Fruit fly (Drosophila melanogaster) whole organism, embryonic: Measurements from ENCODE around the gene VGlut.

Experiments used
- ATbp ChIP-seq: fragments of 200-800 bp; sonication (Bioruptor generic); optimal IDR thresholded peaks from 2 replicates; lab custom pipeline; 2017; ENCODE audit warnings: missing biosample characterization, mild to moderate bottlenecking, missing genetic modification characterization, missing genetic modification reagents
- CG10979 ChIP-seq: fragments of 200-800 bp; sonication (Bioruptor generic); optimal IDR thresholded peaks from 2 replicates; lab custom pipeline; 2018; ENCODE audit warnings: missing biosample characterization, mild to moderate bottlenecking, missing genetic modification characterization, moderate library complexity
- CG14441 ChIP-seq: fragments of 200-800 bp; sonication (Bioruptor generic); IDR thresholded peaks from 2 replicates; pipeline ENCODE4 v1.3.6; 2022; ENCODE audit warnings: missing biosample characterization, missing genetic modification characterization
- CG1603 ChIP-seq: fragments of 200-800 bp; sonication (Bioruptor generic); optimal IDR thresholded peaks from 2 replicates; lab custom pipeline; 2019; ENCODE audit warnings: missing biosample characterization, mild to moderate bottlenecking, missing genetic modification characterization, moderate library complexity
- CG17328 ChIP-seq: fragments of 200-800 bp; sonication (Bioruptor generic); IDR thresholded peaks from 2 replicates; pipeline ENCODE4 v1.3.6; 2022; ENCODE audit warnings: missing biosample characterization, missing genetic modification characterization
- CG17829 ChIP-seq: fragments of 200-800 bp; optimal IDR thresholded peaks from 2 replicates; lab custom pipeline; 2019; ENCODE audit warnings: missing biosample characterization, mild to moderate bottlenecking, missing genetic modification characterization, moderate library complexity
- CG18476 ChIP-seq: fragments of 200-800 bp; sonication (Bioruptor generic); optimal IDR thresholded peaks from 2 replicates; lab custom pipeline; 2016; ENCODE audit warnings: missing biosample characterization, mild to moderate bottlenecking, missing genetic modification characterization
- CG2120 ChIP-seq: fragments of 200-800 bp; sonication (Bioruptor generic); optimal IDR thresholded peaks from 3 replicates; lab custom pipeline; 2016; ENCODE audit warnings: missing biosample characterization, missing genetic modification characterization
- CG4730 ChIP-seq: fragments of 200-800 bp; sonication (Bioruptor generic); IDR thresholded peaks from 2 replicates; pipeline ENCODE4 v1.3.6; 2022; ENCODE audit warnings: missing biosample characterization, missing genetic modification characterization
- CG6654 ChIP-seq: fragments of 200-800 bp; sonication (Bioruptor generic); optimal IDR thresholded peaks from 2 replicates; lab custom pipeline; 2017; ENCODE audit warnings: missing biosample characterization, mild to moderate bottlenecking, missing genetic modification characterization
- CG6689 ChIP-seq: fragments of 200-800 bp; sonication (Bioruptor generic); IDR thresholded peaks from 2 replicates; pipeline ENCODE4 v1.3.6; 2022; ENCODE audit warnings: missing biosample characterization, missing genetic modification characterization
- CG8290 ChIP-seq, 3 experiments: fragments of 200-800 bp; sonication (Bioruptor generic); optimal IDR thresholded peaks; 2 replicates each; lab custom pipeline; 2016 to 2019; ENCODE audit warnings: missing biosample characterization in 3 of 3, missing genetic modification characterization in 3 of 3, mild to moderate bottlenecking in 2 of 3, moderate library complexity in 1 of 3
- Chrac-16 ChIP-seq: fragments of 200-800 bp; sonication (Bioruptor generic); optimal IDR thresholded peaks from 3 replicates; lab custom pipeline; 2016; ENCODE audit warnings: missing biosample characterization, missing genetic modification characterization
- D19B ChIP-seq: fragments of 200-800 bp; sonication (Bioruptor generic); optimal IDR thresholded peaks from 2 replicates; lab custom pipeline; 2017; ENCODE audit warnings: missing biosample characterization, mild to moderate bottlenecking, missing genetic modification characterization
- Dbx ChIP-seq: fragments of 200-800 bp; sonication (Bioruptor generic); IDR thresholded peaks from 3 replicates; pipeline ENCODE4 v1.3.6; 2022; ENCODE audit warnings: missing biosample characterization, missing genetic modification characterization
- E2f2 ChIP-seq: fragments of 200-800 bp; sonication (Bioruptor generic); IDR thresholded peaks from 2 replicates; pipeline ENCODE4 v1.3.6; 2022; ENCODE audit warnings: missing biosample characterization, missing genetic modification characterization
- Ets65A ChIP-seq: fragments of 200-800 bp; sonication (Bioruptor generic); peaks from one replicate; lab custom pipeline; 2016; ENCODE audit warnings: missing biosample characterization, missing genetic modification characterization
- H2.0 ChIP-seq: fragments of 200-800 bp; sonication (Bioruptor generic); IDR thresholded peaks from 2 replicates; pipeline ENCODE4 v1.3.6; 2022; ENCODE audit warnings: missing biosample characterization, missing genetic modification characterization
- Med ChIP-seq: fragments of 200-800 bp; sonication (Bioruptor generic); peaks from one replicate; lab custom pipeline; 2016; ENCODE audit warnings: missing biosample characterization, missing genetic modification characterization, mild to moderate bottlenecking, inconsistent platforms, moderate library complexity
- Sox102F ChIP-seq: fragments of 200-800 bp; sonication (Bioruptor generic); optimal IDR thresholded peaks from 2 replicates; lab custom pipeline; 2018; ENCODE audit warnings: missing biosample characterization, mild to moderate bottlenecking, missing genetic modification characterization, moderate library complexity
- ci ChIP-seq: fragments of 200-800 bp; sonication (Bioruptor generic); IDR thresholded peaks from 3 replicates; pipeline ENCODE4 v1.3.6; 2022; ENCODE audit warnings: missing biosample characterization, missing genetic modification characterization
- crp ChIP-seq, 2 experiments: fragments of 200-800 bp; sonication (Bioruptor generic); optimal IDR thresholded peaks; 2 replicates in 1 of 2; 3 replicates in 1 of 2; lab custom pipeline; 2017; ENCODE audit warnings: missing biosample characterization in 2 of 2, missing genetic modification characterization in 2 of 2, mild to moderate bottlenecking in 1 of 2, moderate library complexity in 1 of 2
- dan ChIP-seq: fragments of 200-800 bp; sonication (Bioruptor generic); IDR thresholded peaks from 2 replicates; pipeline ENCODE4 v1.3.6; 2022; ENCODE audit warnings: missing biosample characterization, missing genetic modification characterization
- dpn ChIP-seq, 2 experiments: fragments of 200-800 bp; sonication (Bioruptor generic); optimal IDR thresholded peaks; 3 replicates each; lab custom pipeline; 2016; ENCODE audit warnings: missing biosample characterization in 2 of 2, missing genetic modification characterization in 2 of 2
- h ChIP-seq: fragments of >200 bp; optimal IDR thresholded peaks from 2 replicates; lab custom pipeline; 2017
- kni ChIP-seq: fragments of 200-800 bp; sonication (Bioruptor generic); optimal IDR thresholded peaks from 3 replicates; lab custom pipeline; 2017; ENCODE audit warnings: mild to moderate bottlenecking, missing biosample characterization, missing genetic modification reagents, missing genetic modification characterization
- lola ChIP-seq, 3 experiments: fragments of >200 bp in 2 of 3; fragments of 200-800 bp in 1 of 3; sonication (Bioruptor generic) in 1 of 3; optimal IDR thresholded peaks; 2 replicates each; lab custom pipeline; 2017 to 2019; ENCODE audit warnings: missing biosample characterization in 3 of 3, missing genetic modification characterization in 3 of 3, mild to moderate bottlenecking in 1 of 3, moderate library complexity in 1 of 3
- pan ChIP-seq, 4 experiments: fragments of >200 bp in 3 of 4; fragments of 200-800 bp in 1 of 4; sonication (Bioruptor generic) in 1 of 4; optimal IDR thresholded peaks in 3 of 4; IDR thresholded peaks in 1 of 4; 2 replicates each; pipeline versions ENCODE4 v1.3.6 to Lab custom; 2017 to 2022; ENCODE audit warnings: missing biosample characterization in 2 of 4, missing genetic modification characterization in 2 of 4, mixed read lengths in 1 of 4
- prd ChIP-seq, 3 experiments: fragments of >200 bp in 2 of 3; fragments of 200-800 bp in 1 of 3; sonication (Bioruptor generic) in 1 of 3; optimal IDR thresholded peaks in 2 of 3; IDR thresholded peaks in 1 of 3; 2 replicates in 2 of 3; 3 replicates in 1 of 3; pipeline versions ENCODE4 v1.3.6 to Lab custom; 2017 to 2022; ENCODE audit warnings: missing biosample characterization in 1 of 3, missing genetic modification characterization in 1 of 3
- ranshi ChIP-seq: fragments of 200-800 bp; sonication (Bioruptor generic); IDR thresholded peaks from 2 replicates; pipeline ENCODE4 v1.3.6; 2022; ENCODE audit warnings: missing biosample characterization, missing genetic modification characterization
- row ChIP-seq: fragments of 200-800 bp; sonication (Bioruptor generic); IDR thresholded peaks from 3 replicates; pipeline ENCODE4 v1.3.6; 2022; ENCODE audit warnings: missing biosample characterization, missing genetic modification characterization
- sd ChIP-seq: fragments of 200-800 bp; sonication (Bioruptor generic); optimal IDR thresholded peaks from 3 replicates; lab custom pipeline; 2018; ENCODE audit warnings: missing biosample characterization, mild to moderate bottlenecking, missing genetic modification characterization, moderate library complexity
- sens ChIP-seq: fragments of 200-800 bp; sonication (Bioruptor generic); peaks from one replicate; lab custom pipeline; 2016; ENCODE audit warnings: missing biosample characterization, missing genetic modification characterization
- slbo ChIP-seq: fragments of 200-800 bp; sonication (Bioruptor generic); IDR thresholded peaks from 2 replicates; pipeline ENCODE4 v1.3.6; 2022; ENCODE audit warnings: missing biosample characterization, missing genetic modification characterization
- sr ChIP-seq: fragments of 200-800 bp; sonication (Bioruptor generic); IDR thresholded peaks from 3 replicates; pipeline ENCODE4 v1.3.6; 2022; ENCODE audit warnings: missing biosample characterization, missing genetic modification characterization
- vfl ChIP-seq: fragments of 200-800 bp; sonication (Bioruptor generic); optimal IDR thresholded peaks from 2 replicates; lab custom pipeline; 2016; ENCODE audit warnings: missing biosample characterization, missing genetic modification characterization
- zfh1 ChIP-seq: fragments of 200-800 bp; sonication (Bioruptor generic); IDR thresholded peaks from 3 replicates; pipeline ENCODE4 v1.3.6; 2022; ENCODE audit warnings: missing biosample characterization, missing genetic modification characterization

Gene VGlut

DNA sequence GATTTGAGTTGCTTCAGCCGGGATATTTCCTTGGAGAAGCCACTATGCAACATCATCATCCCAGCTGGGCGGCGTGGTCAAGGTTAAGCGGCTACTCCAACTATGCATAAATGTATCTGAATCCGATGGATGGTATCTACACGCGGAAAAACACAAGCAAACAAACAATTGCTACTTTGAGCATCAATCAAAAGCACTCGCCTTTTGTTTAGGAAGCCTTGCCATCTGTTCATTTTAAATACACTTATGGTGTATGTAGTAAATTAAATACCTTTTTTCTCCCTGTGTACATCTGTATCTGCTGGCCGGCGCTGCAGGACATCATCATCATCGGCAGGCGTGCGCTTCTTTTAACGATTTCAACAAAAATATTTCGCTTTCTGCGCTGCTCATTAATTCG lies 36.2 kb downstream of the VGlut start:
- TF ChIP-seq lola (GFP tag; optimal IDR thresholded peaks at IDR 0.05; lab: Kevin White, UChicago), result no peak
- no peak for TF ChIP-seq ATbp (GFP tag; lab: Kevin White, UChicago)
- no peak for TF ChIP-seq Chrac-16 (GFP tag; lab: Kevin White, UChicago)
- 0 out of 2 replicates have a peak, but pooled peaks have one; percentile 5 for TF ChIP-seq slbo (GFP tag; lab: Robert Waterston, UW)
- TF ChIP-seq crp (GFP tag; optimal IDR thresholded peaks at IDR 0.05; lab: Kevin White, UChicago), result no peak
- no peak for TF ChIP-seq CG6689
- TF ChIP-seq row (GFP tag; lab: Robert Waterston, UW), result peak; percentile 25; the same call in 1 of the 3 replicates
- 0 out of 2 replicates have a peak, but pooled peaks have one; percentile 6 for TF ChIP-seq H2.0 (GFP tag; lab: Robert Waterston, UW)
- peak; percentile 9 for TF ChIP-seq Ets65A
- peak; percentile 1 for TF ChIP-seq Med (GFP tag; lab: Kevin White, UChicago)
- no peak for TF ChIP-seq prd (optimal IDR thresholded peaks at IDR 0.05; lab: Kevin White, UChicago)
- 0 out of 3 replicates have a peak, but pooled peaks have one; percentile 13 for TF ChIP-seq prd (GFP tag; IDR thresholded peaks at IDR 0.05; lab: Robert Waterston, UW)
- TF ChIP-seq CG14441 (GFP tag; lab: Robert Waterston, UW), result 0 out of 2 replicates have a peak, but pooled peaks have one; percentile 5

DNA sequence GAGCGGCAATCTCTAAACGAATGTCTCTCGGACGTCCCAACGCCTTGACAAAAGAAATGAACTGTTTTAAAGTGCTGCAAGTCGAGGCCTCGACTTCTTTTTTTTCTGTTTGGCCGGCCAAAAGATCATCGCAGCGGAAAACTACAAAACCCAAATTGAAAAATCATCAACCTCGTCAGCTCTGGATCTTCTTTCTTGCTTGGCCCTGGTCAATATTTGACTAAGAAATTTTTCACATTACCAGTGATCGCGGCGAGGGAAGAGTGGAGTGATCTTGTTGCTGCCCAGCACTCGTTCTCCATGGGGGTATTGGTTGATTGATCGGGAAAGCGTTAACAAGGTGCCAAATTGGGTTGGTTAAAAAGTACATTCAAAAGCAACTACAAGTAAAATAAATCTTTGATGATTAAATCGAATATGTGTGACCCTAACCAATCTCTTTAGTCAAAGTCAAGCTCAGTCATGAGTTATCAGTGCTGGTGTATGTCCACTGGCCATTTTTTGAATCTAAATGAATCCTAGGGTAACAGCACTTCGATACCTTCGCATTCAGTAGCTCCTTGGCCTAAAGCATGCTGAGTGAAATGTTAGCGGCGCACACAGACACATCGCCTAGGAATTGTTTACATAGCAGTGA lies 38.7 kb downstream of the VGlut start:
- TF ChIP-seq ranshi (GFP tag; lab: Robert Waterston, UW) (no peak), pan (optimal IDR thresholded peaks at IDR 0.05; lab: Kevin White, UChicago) (peak in 1 of 2 experiments; percentile 1), pan (GFP tag; optimal IDR thresholded peaks at IDR 0.05 in 1 of 2, IDR thresholded peaks at IDR 0.05 in 1 of 2) (no peak), CG10979 (peak; percentile 1), CG6654 (GFP tag; lab: Kevin White, UChicago) (no peak), dpn (GFP tag; optimal IDR thresholded peaks at IDR 0.05; lab: Kevin White, UChicago) (no peak), CG18476 (GFP tag; lab: Kevin White, UChicago) (no peak), row (GFP tag; lab: Robert Waterston, UW) (peak; percentile 61; the same call in 2 of the 3 replicates), CG1603 (tag; lab: Kevin White, UChicago) (peak; percentile 13), D19B (GFP tag; lab: Kevin White, UChicago) (peak; percentile 66), h (lab: Kevin White, UChicago) (no peak), CG4730 (GFP tag; lab: Robert Waterston, UW) (no peak), CG17328 (no peak), E2f2 (0 out of 2 replicates have a peak, but pooled peaks have one; percentile 5), CG2120 (GFP tag; lab: Kevin White, UChicago) (no peak), Sox102F (GFP tag; lab: Kevin White, UChicago) (no peak), CG8290 (GFP tag; optimal IDR thresholded peaks at IDR 0.05; lab: Kevin White, UChicago) (no peak), CG8290 (tag; optimal IDR thresholded peaks at IDR 0.05; lab: Kevin White, UChicago) (no peak), dan (GFP tag; lab: Robert Waterston, UW) (no peak), vfl (GFP tag; lab: Kevin White, UChicago) (no peak), sd (peak; percentile 2), Med (GFP tag; lab: Kevin White, UChicago) (peak; percentile 26), kni (GFP tag; lab: Kevin White, UChicago) (peak; percentile 21), sr (GFP tag; lab: Robert Waterston, UW) (no peak), CG17829 (tag; lab: Kevin White, UChicago) (no peak), ci (0 out of 3 replicates have a peak, but pooled peaks have one; percentile 27), Dbx (GFP tag; lab: Robert Waterston, UW) (no peak), sens (GFP tag; lab: Kevin White, UChicago) (peak; percentile 55), zfh1 (GFP tag; lab: Robert Waterston, UW) (0 out of 3 replicates have a peak, but pooled peaks have one; percentile 4)
- TF ChIP-seq, all 482 proteins: peak for 12
